Fruit fly (Drosophila melanogaster): Measurements from ENCODE around the gene CG3226.

CG3226 gene

dm6 chrX:6654198-6654831 lies at the start of gene CG3226, which contains the start of gene Cdc7 (continued):
- TF ChIP-seq ftz-f1 (GFP tag; optimal IDR thresholded peaks at IDR 0.05) (no peak), danr (GFP tag; IDR thresholded peaks at IDR 0.05) (no peak), CG31441 (GFP tag; IDR thresholded peaks at IDR 0.05) (peak; percentile 76), Hand (GFP tag; optimal IDR thresholded peaks at IDR 0.05) (peak; percentile 65), mld (GFP tag; IDR thresholded peaks at IDR 0.05; ENCODE audit: partially characterized antibody) (peak; percentile 65; the same call in 2 of the 3 replicates), cad (GFP tag; optimal IDR thresholded peaks at IDR 0.05) (no peak), ab (GFP tag; optimal IDR thresholded peaks at IDR 0.05) (no peak), CG4820 (GFP tag; optimal IDR thresholded peaks at IDR 0.05) (peak; percentile 15), CG11085 (GFP tag; IDR thresholded peaks at IDR 0.05) (no peak), CG10209 (GFP tag; optimal IDR thresholded peaks at IDR 0.05) (peak; percentile 74), HHEX (GFP tag; optimal IDR thresholded peaks at IDR 0.05) (peak; percentile 86), CG4617 (GFP tag; optimal IDR thresholded peaks at IDR 0.05; ENCODE audit: borderline replicate concordance) (peak; percentile 21), Dbx (GFP tag; IDR thresholded peaks at IDR 0.05) (peak; percentile 72; the same call in 2 of the 3 replicates), CG33213 (GFP tag; optimal IDR thresholded peaks at IDR 0.05) (peak; percentile 63), CG2712 (tag; optimal IDR thresholded peaks at IDR 0.05) (peak; percentile 63), ci (GFP tag; IDR thresholded peaks at IDR 0.05) (peak; percentile 90), Fer1 (GFP tag; optimal IDR thresholded peaks at IDR 0.05) (peak; percentile 90), CG6175 (GFP tag; IDR thresholded peaks at IDR 0.05) (0 out of 3 replicates have a peak, but pooled peaks have one; percentile 21), zfh2 (GFP tag; optimal IDR thresholded peaks at IDR 0.05) (no peak), CG13624 (GFP tag; optimal IDR thresholded peaks at IDR 0.05) (peak; percentile 48), CG6689 (GFP tag; IDR thresholded peaks at IDR 0.05) (no peak), Doc3 (GFP tag; IDR thresholded peaks at IDR 0.05; ENCODE audit: partially characterized antibody) (peak; percentile 48; the same call in 1 of the 3 replicates), sisA (GFP tag; IDR thresholded peaks at IDR 0.05) (no peak), B-H2 (GFP tag; optimal IDR thresholded peaks at IDR 0.05) (peak; percentile 80), unpg (GFP tag; optimal IDR thresholded peaks at IDR 0.05) (peak; percentile 63), CG6654 (GFP tag; optimal IDR thresholded peaks at IDR 0.05) (peak; percentile 43), CG1233 (GFP tag; optimal IDR thresholded peaks at IDR 0.05) (peak; percentile 70), CG9609 (GFP tag; optimal IDR thresholded peaks at IDR 0.05) (peak; percentile 46), Nf-YC (tag; optimal IDR thresholded peaks at IDR 0.05) (peak; percentile 72), CG11456 (GFP tag; IDR thresholded peaks at IDR 0.05) (peak; percentile 78; the same call in 2 of the 3 replicates), CG7745 (tag; optimal IDR thresholded peaks at IDR 0.05) (peak; percentile 14), CG10979 (tag; optimal IDR thresholded peaks at IDR 0.05) (peak; percentile 47), esg (GFP tag; conservative IDR thresholded peaks at IDR 0.05) (peak; percentile 23; the same call in 1 of the 2 replicates), caup (GFP tag; optimal IDR thresholded peaks at IDR 0.05; ENCODE audit: severe bottlenecking) (peak; percentile 91), stwl (tag; optimal IDR thresholded peaks at IDR 0.05) (peak; percentile 53), CG8944 (GFP tag; optimal IDR thresholded peaks at IDR 0.05) (peak; percentile 13), Neu2 (GFP tag; optimal IDR thresholded peaks at IDR 0.05; ENCODE audit: borderline replicate concordance) (no peak), abd-A (tag; optimal IDR thresholded peaks at IDR 0.05) (no peak), CG3065 (GFP tag; optimal IDR thresholded peaks at IDR 0.05) (peak; percentile 5), CG3995 (GFP tag; optimal IDR thresholded peaks at IDR 0.05) (peak; percentile 72), NK7.1 (GFP tag; optimal IDR thresholded peaks at IDR 0.05) (no peak), peb (GFP tag; IDR thresholded peaks at IDR 0.05) (no peak), Camta (GFP tag; optimal IDR thresholded peaks at IDR 0.05) (peak; percentile 41), E2f1 (GFP tag; IDR thresholded peaks at IDR 0.05) (peak; percentile 63; the same call in 1 of the 2 replicates), ranshi (GFP tag; IDR thresholded peaks at IDR 0.05) (peak; percentile 56), Nf-YA (GFP tag; IDR thresholded peaks at IDR 0.05) (no peak), CG9437 (GFP tag; optimal IDR thresholded peaks at IDR 0.05) (peak; percentile 69), HLHmδ (GFP tag; optimal IDR thresholded peaks at IDR 0.05) (peak; percentile 76), CG4707 (GFP tag; optimal IDR thresholded peaks at IDR 0.05) (peak; percentile 64), Atf3 (GFP tag; optimal IDR thresholded peaks at IDR 0.05) (peak; percentile 6)

All from whole organism, embryonic.